Fruit fly (Drosophila melanogaster) whole organism: ENCODE results near the gene SIDL.
A peak's percentile ranks its signal among the peaks of the same experiment; 100 is the strongest.

Source experiments
- CG8478 ChIP-seq: fragments of >200 bp; optimal IDR thresholded peaks from 2 replicates; lab custom pipeline; 2018; ENCODE audit warnings: inconsistent platforms
- Dll ChIP-seq: fragments of >200 bp; optimal IDR thresholded peaks from 2 replicates; lab custom pipeline; 2017
- EcR ChIP-seq, 2 experiments: fragments of >200 bp; optimal IDR thresholded peaks; 2 replicates each; lab custom pipeline; 2017; ENCODE audit warnings: missing biosample characterization in 2 of 2, missing genetic modification characterization in 2 of 2, missing genetic modification reagents in 2 of 2
- pan ChIP-seq: fragments of >200 bp; optimal IDR thresholded peaks from 2 replicates; lab custom pipeline; 2017
- psq ChIP-seq: fragments of >200 bp; optimal IDR thresholded peaks from 2 replicates; lab custom pipeline; 2017
- usp ChIP-seq: fragments of >200 bp; optimal IDR thresholded peaks from 2 replicates; lab custom pipeline; 2017; ENCODE audit warnings: missing biosample characterization, missing genetic modification characterization, mixed read lengths

The SIDL gene

DNA sequence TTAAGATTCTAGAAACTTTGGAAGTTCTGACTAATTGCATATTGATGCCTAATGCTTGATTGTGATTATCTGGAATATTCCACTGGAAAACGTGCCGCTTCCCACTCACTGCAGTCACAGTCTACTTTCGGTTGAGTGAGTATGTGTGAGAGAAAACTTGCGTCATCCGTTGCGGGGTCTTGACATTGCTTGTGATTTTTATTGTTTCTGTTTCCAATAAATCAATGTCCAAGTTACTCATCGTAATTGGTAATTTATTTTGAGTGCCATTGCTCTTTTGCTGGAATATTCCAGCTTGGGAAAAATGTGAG lies 24.3 kb upstream of the SIDL start:
- no peak for TF ChIP-seq EcR (GFP tag; optimal IDR thresholded peaks at IDR 0.05; lab: Kevin White, UChicago)
- no peak for TF ChIP-seq usp (GFP tag; lab: Kevin White, UChicago)

DNA sequence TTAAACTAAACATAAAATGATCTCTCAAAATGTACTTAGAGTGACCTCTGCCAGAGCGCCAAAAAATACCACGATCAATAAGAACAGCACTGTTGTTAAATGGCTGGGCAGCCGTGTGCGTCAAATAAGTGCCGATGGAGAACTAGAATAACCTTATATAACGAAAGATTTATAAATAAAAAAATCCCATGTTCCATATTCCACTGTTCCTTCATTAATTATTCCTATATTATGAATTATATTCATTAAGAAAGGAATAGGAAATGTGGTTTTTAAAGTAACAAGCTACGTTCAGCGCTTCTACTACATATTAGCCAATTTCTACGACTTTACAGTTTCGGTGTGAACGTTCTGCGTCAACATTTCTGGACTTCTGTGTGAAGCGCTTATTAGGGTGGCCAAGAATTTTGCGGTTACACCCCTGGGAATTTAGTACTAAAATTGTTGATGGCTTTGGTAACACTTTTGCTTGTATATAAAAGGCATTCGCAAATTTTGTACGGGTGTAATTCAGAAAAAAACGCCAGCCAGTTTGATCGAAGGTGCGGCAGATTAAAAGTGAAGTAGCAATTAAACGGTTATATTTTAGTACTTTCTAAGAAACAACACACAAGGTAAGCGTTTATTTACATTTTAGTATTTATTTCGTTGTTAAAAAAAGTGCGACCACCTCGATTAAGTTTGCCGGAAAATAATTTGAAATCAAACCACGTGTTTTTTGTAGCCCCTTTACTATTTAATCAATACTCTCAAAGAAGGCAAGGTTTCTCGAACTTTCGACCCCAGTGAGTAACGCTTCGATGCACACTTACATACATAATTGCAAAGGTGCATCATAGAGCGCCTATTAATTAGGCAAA lies 23.7 kb upstream of the SIDL start, which contains the start of the genes tefu and Hsc70-4:
Gene tefu (minus strand): TSS at position 51 of the 860 bp plus-strand sequence.
Gene Hsc70-4 (plus strand): TSS at position 502 of the 860 bp plus-strand sequence.
- TF ChIP-seq psq (lab: Kevin White, UChicago), result no peak
- TF ChIP-seq CG8478 (lab: Kevin White, UChicago), result no peak

DNA sequence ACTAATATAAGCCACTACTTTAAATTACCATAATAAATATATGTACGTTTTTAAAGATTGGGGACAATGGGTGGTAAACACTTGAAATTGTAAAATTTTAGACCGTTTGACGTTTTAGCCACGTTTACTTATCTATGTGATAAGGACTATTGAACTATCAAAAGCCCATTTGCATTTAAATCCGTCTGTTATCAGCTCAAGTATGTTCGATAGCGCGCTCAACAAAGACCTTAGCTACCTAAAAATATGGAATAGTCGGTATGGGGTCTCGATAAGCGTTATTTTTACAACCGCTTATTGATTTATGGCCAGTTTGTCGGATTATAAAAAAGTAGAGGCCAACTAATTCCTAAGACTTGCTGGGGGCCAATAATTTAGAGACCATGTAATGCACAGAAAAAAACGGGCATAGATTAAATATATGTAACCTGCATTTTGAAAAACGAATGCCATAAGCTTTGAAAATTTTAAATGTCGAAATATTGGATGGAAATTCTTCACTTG lies 13.0 kb upstream of the SIDL start:
- TF ChIP-seq EcR (GFP tag; optimal IDR thresholded peaks at IDR 0.05; lab: Kevin White, UChicago) (no peak), psq (lab: Kevin White, UChicago) (no peak), CG8478 (lab: Kevin White, UChicago) (no peak), Dll (no peak), pan (lab: Kevin White, UChicago) (no peak), usp (GFP tag; lab: Kevin White, UChicago) (no peak)

DNA sequence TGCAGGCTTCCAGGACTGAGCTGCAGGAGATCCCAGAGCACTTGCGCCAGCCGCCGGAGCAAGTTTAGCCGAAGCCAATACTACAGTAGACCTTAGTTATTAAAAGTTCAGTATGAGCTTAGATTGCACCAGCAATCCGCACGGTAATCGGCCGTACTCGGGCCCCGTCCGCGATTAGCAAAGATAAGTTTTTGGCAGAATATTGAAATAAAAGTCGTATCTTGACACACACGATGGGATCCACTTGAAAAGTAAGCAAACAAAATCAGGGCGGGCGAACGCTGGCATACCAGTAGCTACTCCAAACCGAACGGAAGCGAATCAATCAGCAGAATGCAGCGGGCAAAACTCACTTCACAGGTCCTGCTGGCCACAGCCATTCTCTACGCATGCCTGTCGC lies 11.6 kb upstream of the SIDL start, which contains the start of gene CG34316:
Gene CG34316 (plus strand): TSS at position 301 of the 400 bp plus-strand sequence.
- TF ChIP-seq CG8478 (lab: Kevin White, UChicago) (no peak), usp (GFP tag; lab: Kevin White, UChicago) (no peak), Dll (no peak), EcR (GFP tag; optimal IDR thresholded peaks at IDR 0.05; lab: Kevin White, UChicago) (no peak), pan (lab: Kevin White, UChicago) (no peak), psq (lab: Kevin White, UChicago) (no peak)

DNA sequence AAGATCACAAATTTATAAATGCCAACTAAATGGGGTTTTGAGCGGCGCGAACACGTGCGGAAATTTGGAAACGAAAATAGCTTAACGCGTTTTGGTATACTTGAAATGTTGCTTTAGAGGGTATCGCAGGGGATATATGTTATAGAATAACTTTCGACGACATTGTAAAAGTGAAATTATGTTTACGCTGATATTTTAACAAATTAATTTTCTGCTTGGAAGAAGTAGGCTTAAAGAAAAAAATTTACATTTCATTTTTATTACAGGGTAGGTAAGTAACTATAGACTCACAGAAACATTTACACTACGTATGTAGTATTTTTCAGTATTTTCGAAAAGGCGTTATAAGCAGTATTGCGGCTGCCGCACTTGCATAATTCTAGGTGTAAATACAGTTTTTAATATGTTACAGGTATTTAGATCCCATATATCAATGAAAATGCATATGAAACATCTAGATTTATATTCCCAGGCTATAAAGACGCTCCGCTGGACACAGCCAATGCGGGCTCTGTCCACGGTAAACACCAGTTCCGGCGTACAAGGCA lies 10.7 kb upstream of the SIDL start, which contains the start of the genes Art3 and mRpS10:
Gene Art3 (minus strand): TSS at position 80 of the 548 bp plus-strand sequence.
Gene mRpS10 (plus strand): TSS at position 337 of the 548 bp plus-strand sequence.
- TF ChIP-seq pan (lab: Kevin White, UChicago), result peak; percentile 98
- TF ChIP-seq usp (GFP tag; lab: Kevin White, UChicago), result no peak
- TF ChIP-seq EcR (GFP tag; optimal IDR thresholded peaks at IDR 0.05; lab: Kevin White, UChicago), result no peak

DNA sequence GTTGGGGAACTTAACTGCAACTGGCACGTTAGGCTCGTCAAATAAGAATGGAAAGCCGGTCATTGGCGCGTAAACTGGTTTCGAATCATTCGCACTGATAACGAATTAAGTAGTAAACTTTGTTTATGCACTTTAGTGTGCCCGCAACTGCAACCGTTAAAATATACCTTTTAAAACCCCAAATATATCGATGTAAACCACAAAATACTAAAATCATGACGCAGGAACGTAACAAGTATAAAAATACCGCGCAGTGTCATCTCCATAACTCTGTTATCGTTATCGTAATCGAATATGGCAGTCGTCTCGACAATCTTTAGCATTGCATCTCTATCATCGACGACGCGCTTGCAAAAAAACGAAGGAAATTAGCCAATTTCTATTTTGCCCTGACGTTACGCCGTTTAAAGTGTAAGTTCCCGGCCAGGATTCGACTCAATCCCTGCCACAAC lies 6.6 kb upstream of the SIDL start, which contains the start of the genes CG31344 and Caf1-55:
Gene CG31344 (minus strand): TSS at position 51 of the 452 bp plus-strand sequence.
Gene Caf1-55 (plus strand): TSS at position 298 of the 452 bp plus-strand sequence.
- no peak for TF ChIP-seq usp (GFP tag; lab: Kevin White, UChicago)

DNA sequence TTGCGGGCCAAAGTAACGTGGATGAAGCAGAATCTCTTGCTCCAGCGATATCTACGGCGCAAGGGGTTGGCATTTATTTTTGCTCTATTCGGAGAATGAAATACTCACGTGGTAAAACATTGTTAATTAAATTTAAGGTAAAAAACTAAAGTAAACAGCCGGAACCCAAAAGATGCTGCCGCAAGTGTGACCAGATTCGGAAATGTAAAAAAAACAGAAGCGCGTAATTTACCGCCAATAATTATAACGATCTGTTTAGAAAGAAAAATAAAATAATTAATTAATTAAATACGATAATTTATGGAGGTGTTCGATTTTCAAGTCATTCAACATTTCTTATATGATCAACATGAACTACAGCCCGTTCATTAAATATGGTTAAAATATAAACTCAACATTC lies 4.3 kb upstream of the SIDL start, which contains the start of gene Polr2G:
Gene Polr2G (minus strand): TSS at position 208 of the 400 bp plus-strand sequence.
- no peak for TF ChIP-seq CG8478 (lab: Kevin White, UChicago)
- TF ChIP-seq psq (lab: Kevin White, UChicago), result no peak
- TF ChIP-seq pan (lab: Kevin White, UChicago), result no peak
- TF ChIP-seq Dll, result no peak
- no peak for TF ChIP-seq EcR (GFP tag; optimal IDR thresholded peaks at IDR 0.05; lab: Kevin White, UChicago)
- TF ChIP-seq usp (GFP tag; lab: Kevin White, UChicago), result no peak

DNA sequence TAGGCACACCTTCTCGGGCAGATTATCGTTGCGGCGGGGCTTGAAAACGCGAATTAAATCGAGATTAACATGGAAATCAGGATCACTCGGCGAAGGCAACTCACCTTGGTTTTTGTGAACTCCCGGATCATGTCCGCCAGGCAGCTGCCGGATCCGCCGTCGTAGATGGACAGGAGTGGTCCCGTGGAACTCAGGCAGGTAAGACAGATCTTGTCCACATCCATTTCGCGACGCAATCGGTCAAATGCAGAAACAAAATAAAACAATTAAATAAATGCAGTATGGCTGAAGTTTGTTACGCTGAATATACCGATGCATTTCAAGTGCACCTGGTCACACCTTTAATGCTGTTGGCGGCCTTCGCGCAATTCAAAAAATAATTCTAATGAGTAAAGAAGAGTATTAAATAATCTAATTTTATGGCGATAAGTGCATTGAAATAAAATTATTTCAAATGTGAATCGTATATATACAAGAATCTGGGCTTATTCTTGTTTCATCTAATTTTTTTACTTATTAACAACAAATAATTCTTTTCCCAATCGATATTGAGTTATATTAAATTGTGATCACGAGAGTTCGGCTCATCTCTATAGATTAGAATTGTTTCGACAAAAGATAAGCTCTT lies 5.2 kb downstream of the SIDL start, which contains the start of the genes CG6654 and CG4210:
Gene CG6654 (minus strand): TSS at position 297 of the 628 bp plus-strand sequence.
Gene CG4210 (plus strand): TSS at position 613 of the 628 bp plus-strand sequence.
- TF ChIP-seq Dll (no peak), CG8478 (lab: Kevin White, UChicago) (no peak), psq (lab: Kevin White, UChicago) (no peak), pan (lab: Kevin White, UChicago) (no peak), usp (GFP tag; lab: Kevin White, UChicago) (no peak), EcR (GFP tag; optimal IDR thresholded peaks at IDR 0.05; lab: Kevin White, UChicago) (no peak)

DNA sequence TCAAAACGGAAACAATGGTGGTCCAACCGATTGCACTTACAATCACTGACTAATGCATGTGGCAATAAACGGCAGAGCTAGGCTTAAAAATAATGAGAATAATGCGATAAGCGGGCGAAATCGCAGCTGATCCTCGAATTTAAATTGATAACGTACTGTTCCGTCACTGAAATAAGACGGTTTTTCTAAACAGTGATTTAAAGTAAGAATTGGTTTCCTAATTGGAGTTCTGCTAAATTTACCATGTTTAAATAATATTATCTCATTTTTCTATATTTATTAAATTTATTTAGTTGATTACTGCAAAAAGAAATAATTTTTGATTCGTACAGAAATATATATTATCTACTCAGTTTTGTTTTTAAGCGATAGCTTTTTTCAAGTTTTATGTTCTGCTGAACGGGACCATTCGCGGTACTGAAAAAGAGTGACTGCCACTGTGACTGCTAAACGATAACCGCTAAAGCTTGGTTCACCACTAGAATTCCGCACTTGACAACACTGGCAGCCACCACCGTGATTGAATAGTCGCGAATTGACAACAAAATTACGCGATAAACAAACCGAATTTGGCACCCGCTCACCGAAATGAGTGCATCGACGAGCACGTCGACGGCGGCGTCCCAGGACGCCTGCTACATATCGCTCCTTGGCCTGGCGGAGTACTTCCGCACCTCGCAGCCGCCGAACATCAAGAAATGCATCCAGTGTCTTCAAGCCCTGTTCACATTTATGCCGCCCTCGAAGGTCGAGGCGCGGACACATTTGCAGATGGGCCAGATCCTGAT lies 9.8 kb downstream of the SIDL start, which contains the start of the genes Spn88Eb and Mau2:
Gene Spn88Eb (minus strand): TSS at position 51 of the 788 bp plus-strand sequence.
Gene Mau2 (plus strand): TSS at position 493 of the 788 bp plus-strand sequence.
- no peak for TF ChIP-seq Dll
- no peak for TF ChIP-seq usp (GFP tag; lab: Kevin White, UChicago)
- no peak for TF ChIP-seq EcR (GFP tag; optimal IDR thresholded peaks at IDR 0.05; lab: Kevin White, UChicago)
- no peak for TF ChIP-seq CG8478 (lab: Kevin White, UChicago)
- no peak for TF ChIP-seq psq (lab: Kevin White, UChicago)
- TF ChIP-seq pan (lab: Kevin White, UChicago), result no peak

DNA sequence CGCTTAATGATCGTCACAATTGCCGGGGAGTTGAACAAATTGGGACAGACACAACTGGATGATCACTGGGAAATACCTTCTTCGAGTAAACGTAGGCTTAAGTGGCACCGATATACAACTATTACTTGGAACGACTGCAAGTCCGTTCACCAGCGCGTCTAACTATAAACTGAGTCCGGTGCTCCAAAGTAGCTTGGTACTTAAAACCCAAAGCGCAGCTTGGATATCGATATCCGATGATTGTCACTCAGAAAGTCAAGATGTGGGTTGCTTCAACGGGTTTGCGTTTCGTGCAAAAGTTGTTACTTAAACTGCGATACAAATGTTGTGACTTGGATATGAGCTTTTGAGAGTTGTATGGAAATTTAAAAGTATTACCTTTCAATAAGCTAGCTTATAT lies 12.4 kb downstream of the SIDL start, which contains the start of gene Spn88Ea:
Gene Spn88Ea (minus strand): TSS at position 175 of the 400 bp plus-strand sequence.
- TF ChIP-seq CG8478 (lab: Kevin White, UChicago), result no peak
- TF ChIP-seq EcR (GFP tag; optimal IDR thresholded peaks at IDR 0.05; lab: Kevin White, UChicago), result no peak
- TF ChIP-seq psq (lab: Kevin White, UChicago), result no peak
- TF ChIP-seq pan (lab: Kevin White, UChicago), result no peak
- TF ChIP-seq usp (GFP tag; lab: Kevin White, UChicago), result no peak
